Worm (Caenorhabditis elegans): Measurements from ENCODE around the gene lnkn-1.
A peak's percentile ranks its signal among the peaks of the same experiment; 100 is the strongest.

Gene lnkn-1

DNA sequence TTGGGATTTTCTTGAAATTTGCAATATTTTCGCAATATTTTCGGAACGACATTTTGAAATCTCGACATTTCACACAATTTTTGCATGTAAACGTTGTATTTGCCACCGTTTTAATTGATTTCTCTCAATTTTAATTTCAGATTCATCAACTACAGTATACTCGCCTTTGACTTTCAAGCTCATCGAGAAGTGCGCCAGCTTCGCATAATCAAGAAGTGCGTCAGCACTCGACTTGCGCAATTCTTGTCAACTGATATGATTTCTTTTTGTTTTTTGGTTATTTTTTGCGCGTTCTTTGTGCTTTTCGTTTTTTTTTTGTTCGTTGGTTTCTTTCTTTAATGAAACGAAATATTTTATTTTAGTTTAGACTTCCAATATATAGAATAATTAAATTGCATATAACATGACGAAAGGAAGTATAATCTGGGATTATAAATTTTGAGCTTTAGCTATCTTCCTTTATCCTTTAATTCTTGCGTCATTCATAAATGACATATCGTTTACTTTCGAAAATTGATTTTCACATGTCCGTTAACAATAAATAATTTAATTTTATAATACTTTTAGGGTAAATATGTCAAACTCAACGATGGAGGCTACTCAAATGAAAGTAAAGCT lies 2.7 kb upstream of the lnkn-1 start, which contains the start of gene famh-136 (continued):
- peak; percentile 90 for TF ChIP-seq Y55F3AM.14 (GFP tag; optimal IDR thresholded peaks at IDR 0.05)
- peak; percentile 85 for TF ChIP-seq sem-4 (tag; optimal IDR thresholded peaks at IDR 0.05)
- no peak for TF ChIP-seq ZK546.5 (tag; optimal IDR thresholded peaks at IDR 0.05)
- TF ChIP-seq nhr-237 (tag; optimal IDR thresholded peaks at IDR 0.05), result no peak
- TF ChIP-seq nhr-6 (tag; optimal IDR thresholded peaks at IDR 0.05), result peak; percentile 72
- TF ChIP-seq R02D3.7 (tag; optimal IDR thresholded peaks at IDR 0.05), result no peak
- no peak for TF ChIP-seq ceh-16 (tag; optimal IDR thresholded peaks at IDR 0.05)
- peak; percentile 69 for TF ChIP-seq mab-5 (tag; optimal IDR thresholded peaks at IDR 0.05)
- no peak for TF ChIP-seq elt-1 (tag; optimal IDR thresholded peaks at IDR 0.05)
- peak; percentile 11 for TF ChIP-seq egl-27 (tag; optimal IDR thresholded peaks at IDR 0.05)
- peak; percentile 88 for TF ChIP-seq nhr-129 (tag; optimal IDR thresholded peaks at IDR 0.05)
- no peak for TF ChIP-seq mbf-1 (tag; optimal IDR thresholded peaks at IDR 0.05)
- no peak for TF ChIP-seq unc-39 (tag; optimal IDR thresholded peaks at IDR 0.05)
- peak; percentile 91 for TF ChIP-seq gmeb-1 (tag; optimal IDR thresholded peaks at IDR 0.05)
- peak; percentile 76 for TF ChIP-seq nhr-21 (tag; optimal IDR thresholded peaks at IDR 0.05)
- TF ChIP-seq mdl-1 (tag; optimal IDR thresholded peaks at IDR 0.05), result peak in 1 of 2 experiments; percentile 5
- TF ChIP-seq nhr-77 (tag; optimal IDR thresholded peaks at IDR 0.05), result peak; percentile 34
- peak; percentile 33 for TF ChIP-seq skn-1 (tag; optimal IDR thresholded peaks at IDR 0.05)
- no peak for TF ChIP-seq aly-2 (tag; optimal IDR thresholded peaks at IDR 0.05)
- TF ChIP-seq alr-1 (tag; optimal IDR thresholded peaks at IDR 0.05), result no peak

DNA sequence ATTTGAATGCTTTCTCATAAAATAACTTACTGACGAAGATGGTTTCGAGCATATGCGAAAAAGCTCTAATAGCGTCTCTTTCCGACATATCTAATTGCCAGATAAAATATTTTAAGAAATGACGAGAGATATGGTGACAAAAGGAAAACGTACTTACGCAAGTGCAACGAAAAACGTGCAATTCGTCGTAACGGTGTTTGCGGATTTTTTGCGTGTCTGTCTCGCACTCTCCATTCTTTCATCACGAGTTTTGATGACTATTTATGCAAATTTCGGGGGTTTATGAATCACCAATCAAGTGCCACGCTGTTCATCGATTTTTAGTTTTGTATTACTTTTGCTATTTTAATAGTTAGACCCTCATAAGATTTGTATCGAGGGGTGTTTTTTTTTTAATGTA lies 1.1 kb upstream of the lnkn-1 start, which contains the start of gene ZK637.14:
Gene ZK637.14 (minus strand): TSS at position 201 of the 400 bp plus-strand sequence.
- TF ChIP-seq elt-1 (tag; optimal IDR thresholded peaks at IDR 0.05), result no peak
- TF ChIP-seq dmd-4 (tag; optimal IDR thresholded peaks at IDR 0.05), result no peak
- TF ChIP-seq lin-39 (tag; optimal IDR thresholded peaks at IDR 0.05), result no peak
- peak; percentile 16 for TF ChIP-seq sma-3 (GFP tag; optimal IDR thresholded peaks at IDR 0.05)
- no peak for TF ChIP-seq egl-27 (tag; optimal IDR thresholded peaks at IDR 0.05)
- TF ChIP-seq lin-11 (tag; optimal IDR thresholded peaks at IDR 0.05), result peak; percentile 39
- peak; percentile 3 for TF ChIP-seq nhr-25 (tag; optimal IDR thresholded peaks at IDR 0.05)
- no peak for TF ChIP-seq aly-2 (tag; optimal IDR thresholded peaks at IDR 0.05)
- peak; percentile 2 for TF ChIP-seq ama-1 (optimal IDR thresholded peaks at IDR 0.05)
- peak; percentile 23 for TF ChIP-seq nhr-21 (tag; optimal IDR thresholded peaks at IDR 0.05)
- TF ChIP-seq gmeb-1 (tag; optimal IDR thresholded peaks at IDR 0.05), result peak; percentile 49
- peak; percentile 45 to 76 for TF ChIP-seq lsy-2 (tag; optimal IDR thresholded peaks at IDR 0.05)
- no peak for TF ChIP-seq nhr-77 (tag; optimal IDR thresholded peaks at IDR 0.05)
- TF ChIP-seq mbf-1 (tag; optimal IDR thresholded peaks at IDR 0.05), result no peak
- no peak for TF ChIP-seq sem-4 (tag; optimal IDR thresholded peaks at IDR 0.05)
- TF ChIP-seq mab-5 (tag; optimal IDR thresholded peaks at IDR 0.05), result no peak
- TF ChIP-seq ZK546.5 (tag; optimal IDR thresholded peaks at IDR 0.05), result no peak
- no peak for TF ChIP-seq Y55F3AM.14 (GFP tag; optimal IDR thresholded peaks at IDR 0.05)
- no peak for TF ChIP-seq zag-1 (tag; optimal IDR thresholded peaks at IDR 0.05)
- no peak for TF ChIP-seq unc-62 (GFP tag; optimal IDR thresholded peaks at IDR 0.05)
- peak; percentile 61 for TF ChIP-seq unc-55 (GFP tag; optimal IDR thresholded peaks at IDR 0.05)
- peak; percentile 93 for TF ChIP-seq C34F6.9 (tag; optimal IDR thresholded peaks at IDR 0.05)
- peak; percentile 71 for TF ChIP-seq nhr-129 (tag; optimal IDR thresholded peaks at IDR 0.05)
- TF ChIP-seq fos-1 (tag; optimal IDR thresholded peaks at IDR 0.05), result peak; percentile 95
- no peak for TF ChIP-seq nhr-237 (tag; optimal IDR thresholded peaks at IDR 0.05)
- TF ChIP-seq sma-9 (GFP tag; optimal IDR thresholded peaks at IDR 0.05), result peak; percentile 15
- TF ChIP-seq sma-9 (tag; optimal IDR thresholded peaks at IDR 0.05), result no peak
- no peak for TF ChIP-seq ceh-82 (tag; optimal IDR thresholded peaks at IDR 0.05)
- TF ChIP-seq elt-3 (tag; optimal IDR thresholded peaks at IDR 0.05), result no peak
- no peak for TF ChIP-seq ztf-1 (GFP tag; conservative IDR thresholded peaks at IDR 0.05)
- TF ChIP-seq alr-1 (tag; optimal IDR thresholded peaks at IDR 0.05), result no peak
- TF ChIP-seq crh-2 (tag; optimal IDR thresholded peaks at IDR 0.05), result peak; percentile 89
- TF ChIP-seq nhr-23 (tag; optimal IDR thresholded peaks at IDR 0.05), result no peak
- no peak for TF ChIP-seq nhr-12 (tag; optimal IDR thresholded peaks at IDR 0.05)
- no peak for TF ChIP-seq mdl-1 (tag; optimal IDR thresholded peaks at IDR 0.05)
- TF ChIP-seq nhr-10 (tag; optimal IDR thresholded peaks at IDR 0.05), result no peak
- TF ChIP-seq ceh-16 (tag; optimal IDR thresholded peaks at IDR 0.05), result no peak
- TF ChIP-seq blmp-1 (tag; optimal IDR thresholded peaks at IDR 0.05; ENCODE audit: insufficient read depth), result no peak
- TF ChIP-seq nhr-11 (tag; optimal IDR thresholded peaks at IDR 0.05), result no peak
- no peak for TF ChIP-seq ztf-4 (tag; optimal IDR thresholded peaks at IDR 0.05)
- no peak for TF ChIP-seq unc-39 (tag; optimal IDR thresholded peaks at IDR 0.05)
- TF ChIP-seq skn-1 (tag; optimal IDR thresholded peaks at IDR 0.05), result peak; percentile 73
- TF ChIP-seq nhr-6 (tag; optimal IDR thresholded peaks at IDR 0.05), result peak; percentile 9
- TF ChIP-seq F13H6.1 (tag; optimal IDR thresholded peaks at IDR 0.05), result no peak
- no peak for TF ChIP-seq lin-13 (GFP tag; optimal IDR thresholded peaks at IDR 0.05)
- TF ChIP-seq ztf-11 (tag; optimal IDR thresholded peaks at IDR 0.05), result no peak
- TF ChIP-seq snpc-4 (tag; optimal IDR thresholded peaks at IDR 0.05), result no peak
